Worm (Caenorhabditis elegans) whole organism, dauer: Measurements from ENCODE around the gene C53B7.6.
"Not testable (repeated sequence)": the region's sequence is repeated elsewhere in the genome, so short reads cannot be mapped to it uniquely, and the experiment has no call there.

Experiments
- unc-62 ChIP-seq: sonication (generic microtip); optimal IDR thresholded peaks from 2 replicates; lab custom pipeline; 2017; ENCODE audit warnings: missing biosample characterization, missing genetic modification reagents, missing genetic modification characterization

C53B7.6 gene

ce11 chrX:6868669-6869068, at the start of gene C53B7.6:
Gene C53B7.6 (minus strand): TSS chrX:6868769.
- not testable (repeated sequence) for TF ChIP-seq unc-62 (GFP tag; lab: Kevin White, UChicago)

ce11 chrX:6916150-6916549, 47.6 kb upstream of the C53B7.6 start:
- TF ChIP-seq unc-62 (GFP tag; lab: Kevin White, UChicago) = no peak

DNA sequence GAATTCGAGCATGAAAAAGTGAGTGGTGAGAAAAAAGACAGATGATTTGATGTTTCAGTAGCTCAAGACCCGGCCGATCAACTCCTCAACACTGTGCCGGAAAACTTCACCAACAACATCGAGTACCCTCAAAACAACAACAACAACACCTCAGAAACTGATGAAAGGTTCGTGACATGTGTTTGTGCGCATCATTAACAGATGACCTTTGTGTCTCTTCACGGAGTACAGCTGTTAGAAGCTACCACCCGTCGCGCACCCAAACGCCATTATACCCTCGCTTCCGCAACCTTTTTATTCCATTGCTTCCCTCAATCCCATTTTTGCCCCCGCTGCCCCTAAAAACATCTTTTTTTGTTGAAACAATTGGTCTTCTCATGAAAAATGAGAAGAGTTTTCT, 46.7 kb upstream of the C53B7.6 start:
- no peak for TF ChIP-seq unc-62 (GFP tag; lab: Kevin White, UChicago)

DNA sequence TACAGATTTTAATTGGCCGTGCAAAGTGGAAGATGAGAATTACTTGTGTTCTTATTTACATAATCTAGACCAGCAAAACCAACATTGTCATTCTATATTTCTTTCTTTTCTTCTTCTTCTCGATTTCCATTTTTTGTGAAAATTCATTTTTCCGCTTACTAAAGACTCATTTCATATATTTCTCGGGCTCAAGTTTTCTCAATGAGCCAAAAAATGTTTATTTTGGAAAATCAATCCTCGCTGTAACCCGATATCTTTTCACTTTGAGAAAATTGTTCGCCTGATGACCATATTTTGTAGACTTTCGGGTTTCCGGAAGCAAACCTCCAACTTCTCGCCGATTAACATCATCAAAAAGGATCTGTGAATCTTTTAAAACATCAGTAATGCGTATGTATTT, 45.4 kb upstream of the C53B7.6 start, which contains the start of gene nhx-4:
Gene nhx-4, plus strand, starts transcription at position 301 of the 400 bp plus-strand sequence.
- TF ChIP-seq unc-62 (GFP tag; lab: Kevin White, UChicago) = no peak

- no peak for TF ChIP-seq unc-62 (GFP tag; lab: Kevin White, UChicago)
These were observed 37.0 kb upstream of the C53B7.6 start for ce11 chrX:6905581-6905980.

ce11 chrX:6904064-6904771, 35.6 kb upstream of the C53B7.6 start, which contains the start of gene sid-5:
Gene sid-5 (plus strand): TSS chrX:6904721.
- no peak for TF ChIP-seq unc-62 (GFP tag; lab: Kevin White, UChicago)

DNA sequence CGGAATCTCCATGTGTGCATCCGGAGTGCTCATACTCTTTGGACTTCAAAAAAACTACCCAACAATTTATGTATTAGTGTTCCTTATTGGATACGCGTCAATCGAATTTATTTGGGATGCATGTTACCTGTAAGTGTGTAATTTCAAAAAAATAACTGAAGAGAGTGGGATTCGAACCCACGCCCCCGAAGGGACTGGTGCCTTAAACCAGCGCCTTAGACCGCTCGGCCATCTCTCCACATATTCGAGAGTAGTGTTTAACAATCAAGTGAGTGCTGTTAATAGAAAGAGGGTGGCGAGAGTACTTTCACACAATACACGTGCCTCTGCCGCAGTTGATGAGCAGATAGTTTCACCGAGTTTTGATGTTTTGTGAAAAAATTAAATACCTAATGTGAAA, 34.4 kb upstream of the C53B7.6 start:
- TF ChIP-seq unc-62 (GFP tag; lab: Kevin White, UChicago) = no peak

DNA sequence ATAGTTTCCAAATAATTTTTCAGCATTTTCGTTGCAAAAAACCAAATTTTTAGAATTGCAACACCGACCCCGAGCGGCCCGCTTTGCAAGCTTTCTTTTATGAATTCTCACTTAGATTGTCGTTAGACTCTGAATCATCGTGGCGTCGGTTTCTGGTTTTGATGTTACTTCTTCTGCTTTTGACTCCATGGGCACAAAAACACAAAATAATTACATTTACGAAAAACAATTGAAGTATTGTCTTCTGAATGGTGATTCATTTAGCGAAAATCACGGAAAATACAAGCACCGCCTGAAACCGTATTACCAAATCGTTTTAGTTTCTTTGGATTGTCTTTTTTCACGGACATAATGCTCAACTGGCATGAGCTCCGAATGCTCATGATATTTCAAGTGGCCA, 32.5 kb upstream of the C53B7.6 start, which contains the start of gene pes-23:
Gene pes-23, plus strand, starts transcription at position 301 of the 400 bp plus-strand sequence.
- no peak for TF ChIP-seq unc-62 (GFP tag; lab: Kevin White, UChicago)

ce11 chrX:6899848-6900247, 31.3 kb upstream of the C53B7.6 start, which contains the start of gene F14B8.4:
Gene F14B8.4 (minus strand): TSS chrX:6899948.
- no peak for TF ChIP-seq unc-62 (GFP tag; lab: Kevin White, UChicago)

ce11 chrX:6894104-6894503, 25.5 kb upstream of the C53B7.6 start:
- TF ChIP-seq unc-62 (GFP tag; lab: Kevin White, UChicago) = no peak

DNA sequence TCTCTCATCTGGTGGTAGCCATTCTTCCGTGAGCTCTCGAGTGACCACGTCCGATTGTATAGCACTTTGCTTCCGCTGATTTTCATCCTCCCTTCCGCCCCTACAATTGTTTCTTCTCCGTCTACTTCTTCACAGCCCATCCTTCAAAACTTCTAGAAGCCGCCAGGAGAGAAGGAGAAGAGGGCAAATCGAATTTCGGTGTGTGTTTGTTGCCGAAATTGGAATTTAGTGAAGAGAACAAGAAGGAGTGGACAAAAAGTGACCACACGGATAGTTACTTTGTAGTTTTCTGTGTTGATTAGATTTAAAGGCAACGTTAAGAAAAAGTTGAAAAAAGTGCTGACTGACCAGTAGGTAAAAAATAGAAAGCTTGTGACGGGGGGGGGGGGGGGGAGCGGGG, 24.5 kb upstream of the C53B7.6 start:
- no peak for TF ChIP-seq unc-62 (GFP tag; lab: Kevin White, UChicago)

DNA sequence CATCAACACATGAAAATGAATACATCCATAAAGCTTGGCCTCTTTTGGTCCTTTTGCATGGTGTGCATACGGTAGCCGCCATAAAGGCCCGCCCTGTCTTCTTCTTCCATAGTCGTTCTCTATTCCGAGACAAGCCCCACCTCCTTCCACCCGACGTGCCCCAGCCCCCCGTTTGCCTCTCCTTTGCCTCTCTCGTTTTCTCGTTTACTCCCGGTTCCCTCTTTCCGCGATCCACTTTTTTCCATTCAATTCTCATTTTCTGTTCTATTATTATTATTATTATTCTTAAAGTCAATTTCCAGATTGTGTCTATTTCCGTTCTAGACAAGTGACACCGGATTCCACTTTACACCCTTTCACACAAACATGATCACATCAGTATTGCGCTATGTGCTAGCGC, 20.8 kb upstream of the C53B7.6 start, which contains the start of gene unc-6:
Gene unc-6, plus strand, starts transcription at position 301 of the 400 bp plus-strand sequence.
- no peak for TF ChIP-seq unc-62 (GFP tag; lab: Kevin White, UChicago)

ce11 chrX:6888208-6888607, 19.6 kb upstream of the C53B7.6 start:
- no peak for TF ChIP-seq unc-62 (GFP tag; lab: Kevin White, UChicago)

DNA sequence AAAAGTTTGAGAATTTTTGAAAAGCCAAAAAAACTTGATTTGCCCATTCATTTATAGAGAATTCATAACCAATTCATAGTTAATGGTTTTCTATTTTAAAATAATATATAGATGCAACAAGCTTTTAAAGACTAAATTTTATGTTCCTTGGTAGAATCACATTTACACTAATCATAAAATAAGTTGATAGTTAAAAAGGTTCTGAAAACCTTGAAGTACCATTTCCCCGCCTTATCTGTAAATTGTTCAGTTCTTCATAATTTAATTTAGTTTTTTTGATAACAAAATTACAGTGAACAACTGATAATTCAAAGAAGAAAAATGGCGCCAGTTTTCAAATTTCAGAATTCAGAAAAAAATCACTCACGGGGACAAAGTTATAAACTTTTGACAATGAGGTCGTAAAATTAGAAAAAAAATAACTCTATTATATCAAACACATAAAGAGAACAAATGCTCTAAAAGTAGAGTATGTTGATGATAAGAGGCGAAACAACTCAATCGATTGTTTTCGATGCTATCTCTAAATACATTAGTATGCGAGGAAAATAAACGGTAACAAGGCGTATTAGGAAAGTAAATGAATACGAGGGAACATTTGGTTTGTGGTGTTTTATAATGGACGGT, 16.8 kb upstream of the C53B7.6 start, which contains the start of gene F41C6.7:
Gene F41C6.7, minus strand, starts transcription at position 51 of the 627 bp plus-strand sequence.
- no peak for TF ChIP-seq unc-62 (GFP tag; lab: Kevin White, UChicago)

ce11 chrX:6884439-6884838, 15.9 kb upstream of the C53B7.6 start:
- TF ChIP-seq unc-62 (GFP tag; lab: Kevin White, UChicago) = no peak

ce11 chrX:6881795-6882194, 13.2 kb upstream of the C53B7.6 start, which contains the start of gene F41C6.6:
Gene F41C6.6 (minus strand): TSS chrX:6881895.
- TF ChIP-seq unc-62 (GFP tag; lab: Kevin White, UChicago) = not testable (repeated sequence)
